Worm (Caenorhabditis elegans): ENCODE measurements around the gene F22H10.3.

DNA sequence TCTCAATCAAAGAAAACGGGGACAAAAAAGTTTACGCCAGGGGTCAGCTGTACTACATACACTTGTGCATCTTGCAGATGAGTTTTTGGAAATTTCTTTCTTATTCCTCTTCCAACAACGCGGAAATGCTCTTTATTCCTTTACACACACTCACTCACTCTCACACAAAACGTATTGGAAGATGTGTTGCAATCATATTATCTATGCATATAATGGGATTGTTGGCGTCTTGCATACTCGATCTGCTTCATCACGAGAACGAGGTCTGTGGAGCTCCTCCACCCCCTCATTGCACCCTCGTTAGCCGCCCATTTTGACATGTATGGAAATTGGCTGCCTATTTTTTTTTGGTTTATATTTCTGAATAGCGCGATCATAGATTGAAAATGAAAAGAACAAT is 28.7 kb downstream of the F22H10.3 start:
- TF ChIP-seq ama-1 (optimal IDR thresholded peaks at IDR 0.05) (no peak), flt-1 (GFP tag; IDR thresholded peaks at IDR 0.05) (no peak), aly-1 (tag; optimal IDR thresholded peaks at IDR 0.05) (no peak), ets-7 (tag; optimal IDR thresholded peaks at IDR 0.05) (no peak), tbx-37 (GFP tag; conservative IDR thresholded peaks at IDR 0.05) (no peak), sea-1 (GFP tag; conservative IDR thresholded peaks at IDR 0.05) (no peak), ceh-36 (tag; optimal IDR thresholded peaks at IDR 0.05) (no peak), hnd-1 (tag; optimal IDR thresholded peaks at IDR 0.05) (no peak), tra-4 (tag; optimal IDR thresholded peaks at IDR 0.05) (no peak), hmbx-1 (tag; optimal IDR thresholded peaks at IDR 0.05) (no peak), F13C5.2 (tag; optimal IDR thresholded peaks at IDR 0.05) (no peak), pes-1 (GFP tag; IDR thresholded peaks at IDR 0.05) (no peak)

Data from whole organism, early embryonic.